Worm (Caenorhabditis elegans): ENCODE measurements around the gene efr-3.

Gene efr-3

DNA sequence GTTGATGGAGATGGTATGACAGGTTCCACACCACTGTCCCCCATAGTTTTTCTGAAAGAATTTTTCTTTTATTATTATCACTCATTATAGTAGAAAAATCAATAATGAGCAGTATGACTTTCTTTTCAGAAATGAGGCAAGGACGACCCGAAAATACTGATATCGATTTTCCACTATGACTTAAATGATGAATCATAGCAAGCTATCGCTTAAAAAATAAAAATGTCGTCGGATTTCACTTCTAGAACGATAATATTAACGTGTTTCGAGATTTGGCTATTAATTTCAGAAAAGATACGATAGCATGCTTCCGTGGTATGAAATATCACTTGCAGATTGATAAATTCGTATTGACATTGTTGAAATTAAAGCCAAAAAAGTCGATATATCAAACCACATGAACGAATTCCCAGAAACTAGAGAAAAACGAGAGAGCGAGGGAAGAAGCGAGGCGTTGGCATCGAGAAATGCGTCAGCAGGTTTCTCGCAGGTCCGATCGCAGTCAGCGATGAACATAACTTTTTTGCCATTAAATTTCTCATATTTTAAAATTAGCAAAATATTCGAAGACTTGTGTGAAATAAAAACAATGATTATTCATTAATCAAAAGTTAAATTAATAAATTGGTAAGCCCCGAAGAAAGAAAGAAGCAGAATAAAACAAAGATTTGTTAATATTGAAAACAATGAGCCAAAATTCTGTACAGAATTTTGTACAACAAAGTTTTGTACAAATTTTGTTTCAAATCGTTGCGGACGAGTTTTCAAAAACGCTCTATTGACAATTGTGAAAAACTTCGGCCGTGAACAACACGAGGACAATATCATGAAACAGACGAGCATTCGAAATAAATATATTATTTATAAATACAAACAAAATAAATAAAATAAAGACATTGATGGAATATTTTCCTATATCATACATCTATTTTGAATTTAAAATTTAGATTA lies 34.7 kb upstream of the efr-3 start, which contains the start of gene C32D5.11:
C32D5.11 (minus strand) TSS at position 51 of the 951 bp plus-strand sequence.
- peak; percentile 42; the same call in 1 of the 2 replicates for TF ChIP-seq F33H1.4 (GFP tag; IDR thresholded peaks at IDR 0.05)
- peak; percentile 53 for TF ChIP-seq lsl-1 (GFP tag; optimal IDR thresholded peaks at IDR 0.05)
- peak; percentile 66 for TF ChIP-seq mcd-1 (GFP tag; IDR thresholded peaks at IDR 0.05)
- TF ChIP-seq zfh-2 (GFP tag; conservative IDR thresholded peaks at IDR 0.05): peak; percentile 41; the same call in 1 of the 2 replicates
- no peak for TF ChIP-seq cebp-2 (GFP tag; IDR thresholded peaks at IDR 0.05)
- TF ChIP-seq let-607 (tag; optimal IDR thresholded peaks at IDR 0.05): peak in 1 of 2 experiments; percentile 49
- TF ChIP-seq tbp1 (GFP tag; optimal IDR thresholded peaks at IDR 0.05): peak; percentile 16
- TF ChIP-seq efl-1 (GFP tag; optimal IDR thresholded peaks at IDR 0.05): peak; percentile 22
- TF ChIP-seq ceh-91 (GFP tag; IDR thresholded peaks at IDR 0.05): 0 out of 2 replicates have a peak, but pooled peaks have one; percentile 13
- peak; percentile 22 for TF ChIP-seq dpl-1 (GFP tag; optimal IDR thresholded peaks at IDR 0.05)
- no peak for TF ChIP-seq F55B11.4 (tag; optimal IDR thresholded peaks at IDR 0.05; ENCODE audit: borderline replicate concordance, insufficient read depth)
- TF ChIP-seq lin-35 (GFP tag; optimal IDR thresholded peaks at IDR 0.05): peak in 1 of 3 experiments; percentile 72
- TF ChIP-seq Y56A3A.18 (GFP tag; IDR thresholded peaks at IDR 0.05): no peak
- TF ChIP-seq attf-5 (GFP tag; optimal IDR thresholded peaks at IDR 0.05): peak; percentile 83
- no peak for TF ChIP-seq rcor-1 (GFP tag; IDR thresholded peaks at IDR 0.05)
- TF ChIP-seq nhr-80 (tag; optimal IDR thresholded peaks at IDR 0.05): peak; percentile 40
- TF ChIP-seq lin-54 (GFP tag; optimal IDR thresholded peaks at IDR 0.05): peak; percentile 33
- TF ChIP-seq cebp-1 (GFP tag; IDR thresholded peaks at IDR 0.05): no peak
- TF ChIP-seq cebp-1 (tag; optimal IDR thresholded peaks at IDR 0.05): peak; percentile 65
- peak; percentile 65 for TF ChIP-seq dox-1 (GFP tag; IDR thresholded peaks at IDR 0.05)
- TF ChIP-seq B0336.3 (GFP tag; IDR thresholded peaks at IDR 0.05): 0 out of 2 replicates have a peak, but pooled peaks have one; percentile 37
- TF ChIP-seq ztf-18 (tag; optimal IDR thresholded peaks at IDR 0.05): peak; percentile 92
- peak; percentile 7 for TF ChIP-seq tlf-1 (GFP tag; optimal IDR thresholded peaks at IDR 0.05)
- peak; percentile 31 for TF ChIP-seq ceh-27 (GFP tag; optimal IDR thresholded peaks at IDR 0.05)
- no peak for TF ChIP-seq K11D2.4 (GFP tag; IDR thresholded peaks at IDR 0.05)
- peak; percentile 69 for TF ChIP-seq hmg-1.2 (GFP tag; IDR thresholded peaks at IDR 0.05)
- 0 out of 2 replicates have a peak, but pooled peaks have one; percentile 38 for TF ChIP-seq nfyb-1 (GFP tag; IDR thresholded peaks at IDR 0.05)
- 0 out of 2 replicates have a peak, but pooled peaks have one; percentile 31 for TF ChIP-seq D2030.7 (GFP tag; IDR thresholded peaks at IDR 0.05)
- no peak for TF ChIP-seq athp-1 (tag; optimal IDR thresholded peaks at IDR 0.05)
- TF ChIP-seq madf-6 (GFP tag; IDR thresholded peaks at IDR 0.05): no peak
- TF ChIP-seq K12H6.12 (tag; optimal IDR thresholded peaks at IDR 0.05): peak; percentile 14
- peak; percentile 70 for TF ChIP-seq F23B12.7 (tag; optimal IDR thresholded peaks at IDR 0.05; ENCODE audit: insufficient read depth)
- no peak for TF ChIP-seq let-526 (GFP tag; IDR thresholded peaks at IDR 0.05)
- peak; percentile 55 for TF ChIP-seq lin-40 (tag; optimal IDR thresholded peaks at IDR 0.05)
- peak; percentile 35; the same call in 1 of the 2 replicates for TF ChIP-seq pbrm-1 (GFP tag; IDR thresholded peaks at IDR 0.05)
- no peak for TF ChIP-seq ceh-79 (tag; optimal IDR thresholded peaks at IDR 0.05)

DNA sequence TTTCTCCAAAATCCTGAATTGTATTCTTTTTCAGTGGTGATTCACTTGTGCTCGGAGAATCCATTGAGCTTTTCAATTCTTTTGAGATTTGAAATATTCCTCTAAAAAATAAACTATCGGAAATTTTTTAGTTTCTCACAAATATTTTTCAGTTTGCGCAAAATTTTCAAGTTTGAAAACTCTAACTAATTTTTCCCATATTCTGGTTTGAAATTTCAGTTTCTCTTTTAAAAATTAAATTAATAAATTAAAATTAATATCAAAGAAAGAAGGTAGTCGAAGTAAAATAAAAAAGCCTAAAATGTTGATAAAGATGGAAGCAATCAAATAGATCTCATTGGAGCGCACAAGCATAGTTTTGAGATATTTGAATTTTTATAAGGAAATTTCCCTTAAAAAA lies 30.9 kb upstream of the efr-3 start, which contains the start of gene C32D5.10:
C32D5.10 (minus strand) TSS at position 101 of the 400 bp plus-strand sequence.
- no peak for TF ChIP-seq nhr-179 (tag; optimal IDR thresholded peaks at IDR 0.05)
- TF ChIP-seq egl-44 (GFP tag; IDR thresholded peaks at IDR 0.05): no peak
- TF ChIP-seq snpc-1.1 (tag; optimal IDR thresholded peaks at IDR 0.05; ENCODE audit: insufficient read depth): no peak
- TF ChIP-seq unc-130 (GFP tag; optimal IDR thresholded peaks at IDR 0.05): no peak
- no peak for TF ChIP-seq nfyb-1 (GFP tag; IDR thresholded peaks at IDR 0.05)
- TF ChIP-seq ceh-58 (GFP tag; IDR thresholded peaks at IDR 0.05): no peak
- no peak for TF ChIP-seq attf-3 (GFP tag; conservative IDR thresholded peaks at IDR 0.05)
- TF ChIP-seq somi-1 (GFP tag; optimal IDR thresholded peaks at IDR 0.05): no peak
- TF ChIP-seq atf-7 (tag; optimal IDR thresholded peaks at IDR 0.05): no peak
- no peak for TF ChIP-seq pbrm-1 (GFP tag; IDR thresholded peaks at IDR 0.05)
- no peak for TF ChIP-seq madf-3 (GFP tag; IDR thresholded peaks at IDR 0.05)
- TF ChIP-seq bed-1 (GFP tag; IDR thresholded peaks at IDR 0.05): no peak
